Fruit fly (Drosophila melanogaster): ENCODE data around the gene uif.

DNA sequence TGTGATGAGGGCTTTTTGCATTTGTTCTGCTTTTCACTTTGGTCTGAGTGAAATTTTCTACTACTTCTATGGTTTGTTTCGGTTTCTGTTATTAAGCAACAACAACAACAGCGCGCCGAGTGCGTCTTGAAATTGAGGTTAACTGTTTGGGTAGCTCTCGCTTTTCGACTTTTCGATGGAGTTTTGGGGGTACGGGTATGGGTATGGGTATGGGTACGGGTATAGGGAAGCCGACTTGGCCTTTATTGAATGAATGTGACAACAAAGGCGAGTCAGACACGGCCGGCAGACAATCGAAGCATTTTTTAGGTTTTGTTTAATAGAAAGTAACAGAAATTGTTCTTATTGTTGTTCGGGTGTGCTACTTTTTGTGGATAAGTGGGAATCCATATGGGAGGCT, 2.6 kb downstream of the uif start:
- TF ChIP-seq Sin3A (optimal IDR thresholded peaks at IDR 0.05) (no peak), h (optimal IDR thresholded peaks at IDR 0.05) (no peak), insv (optimal IDR thresholded peaks at IDR 0.05) (no peak), Myc (optimal IDR thresholded peaks at IDR 0.05) (no peak), psq (optimal IDR thresholded peaks at IDR 0.05) (no peak), ttk (optimal IDR thresholded peaks at IDR 0.05) (no peak)
